Fruit fly (Drosophila melanogaster) whole organism, embryonic: ENCODE measurements around the gene CheA7a.

Experiments used
- CG14965 ChIP-seq: fragments of 200-800 bp; sonication (Bioruptor generic); optimal IDR thresholded peaks from 2 replicates; lab custom pipeline; 2016; ENCODE audit warnings: missing biosample characterization, missing genetic modification characterization, borderline replicate concordance
- CG1603 ChIP-seq: fragments of 200-800 bp; sonication (Bioruptor generic); optimal IDR thresholded peaks from 2 replicates; lab custom pipeline; 2019; ENCODE audit warnings: missing biosample characterization, mild to moderate bottlenecking, missing genetic modification characterization, moderate library complexity
- CG1647 ChIP-seq: fragments of 200-800 bp; sonication (Bioruptor generic); optimal IDR thresholded peaks from 3 replicates; lab custom pipeline; 2016; ENCODE audit warnings: missing biosample characterization, missing genetic modification characterization
- CG16779 ChIP-seq: fragments of 200-800 bp; sonication (Bioruptor generic); IDR thresholded peaks from 2 replicates; pipeline ENCODE4 v1.3.6; 2022; ENCODE audit warnings: missing biosample characterization, missing genetic modification characterization
- CG16813 ChIP-seq: fragments of 200-800 bp; sonication (Bioruptor generic); IDR thresholded peaks from 3 replicates; pipeline ENCODE4 v1.3.6; 2022; ENCODE audit warnings: missing biosample characterization, missing genetic modification characterization; ENCODE audit not compliant: partially characterized antibody
- CG17186 ChIP-seq: fragments of 200-800 bp; sonication (Bioruptor generic); optimal IDR thresholded peaks from 3 replicates; lab custom pipeline; 2017; ENCODE audit warnings: missing biosample characterization, missing genetic modification reagents, missing genetic modification characterization
- CG17385 ChIP-seq: fragments of 200-800 bp; sonication (Bioruptor generic); optimal IDR thresholded peaks from 3 replicates; lab custom pipeline; 2018; ENCODE audit warnings: missing biosample characterization, mild to moderate bottlenecking, missing genetic modification characterization
- CG2202 ChIP-seq: fragments of 200-800 bp; sonication (Bioruptor generic); optimal IDR thresholded peaks from 2 replicates; lab custom pipeline; 2018; ENCODE audit warnings: missing biosample characterization, mild to moderate bottlenecking, missing genetic modification characterization
- CG31224 ChIP-seq: fragments of 200-800 bp; sonication (Bioruptor generic); IDR thresholded peaks from 2 replicates; pipeline ENCODE4 v1.3.6; 2022; ENCODE audit warnings: missing biosample characterization, missing genetic modification characterization
- CG31365 ChIP-seq: fragments of 200-800 bp; sonication (Bioruptor generic); optimal IDR thresholded peaks from 2 replicates; lab custom pipeline; 2018; ENCODE audit warnings: missing biosample characterization, mild to moderate bottlenecking, missing genetic modification characterization
- CG3995 ChIP-seq: fragments of 200-800 bp; sonication (Bioruptor generic); optimal IDR thresholded peaks from 3 replicates; lab custom pipeline; 2016; ENCODE audit warnings: missing biosample characterization, missing genetic modification characterization
- CG4707 ChIP-seq: fragments of 200-800 bp; sonication (Bioruptor generic); optimal IDR thresholded peaks from 2 replicates; lab custom pipeline; 2018; ENCODE audit warnings: missing biosample characterization, mild to moderate bottlenecking, missing genetic modification characterization, moderate library complexity
- CG7271 ChIP-seq: fragments of 200-800 bp; sonication (Bioruptor generic); optimal IDR thresholded peaks from 2 replicates; lab custom pipeline; 2018; ENCODE audit warnings: missing biosample characterization, mild to moderate bottlenecking, missing genetic modification characterization, moderate library complexity
- CG7556 ChIP-seq: fragments of 200-800 bp; sonication (Bioruptor generic); optimal IDR thresholded peaks from 2 replicates; lab custom pipeline; 2017; ENCODE audit warnings: missing biosample characterization, mild to moderate bottlenecking, missing genetic modification characterization
- Dip2 ChIP-seq: fragments of 200-800 bp; sonication (Bioruptor generic); IDR thresholded peaks from 2 replicates; pipeline ENCODE4 v1.3.6; 2022; ENCODE audit warnings: missing biosample characterization, missing genetic modification characterization
- Hr51 ChIP-seq, 2 experiments: fragments of 200-800 bp; sonication (Bioruptor generic); optimal IDR thresholded peaks; 2 replicates in 1 of 2; 3 replicates in 1 of 2; lab custom pipeline; 2016 to 2018; ENCODE audit warnings: missing biosample characterization in 2 of 2, missing genetic modification characterization in 2 of 2, mild to moderate bottlenecking in 1 of 2, moderate library complexity in 1 of 2
- Nf-YB ChIP-seq: fragments of 200-800 bp; sonication (Bioruptor generic); optimal IDR thresholded peaks from 3 replicates; lab custom pipeline; 2019; ENCODE audit warnings: missing biosample characterization, mild to moderate bottlenecking, missing genetic modification characterization, moderate library complexity
- Nf-YC ChIP-seq: fragments of 200-800 bp; optimal IDR thresholded peaks from 3 replicates; lab custom pipeline; 2019; ENCODE audit warnings: missing biosample characterization, mild to moderate bottlenecking, missing genetic modification characterization, moderate library complexity
- Rx ChIP-seq: fragments of 200-800 bp; sonication (Bioruptor generic); IDR thresholded peaks from 2 replicates; pipeline ENCODE4 v1.3.6; 2022; ENCODE audit warnings: missing biosample characterization, missing genetic modification characterization
- Sry-β ChIP-seq: fragments of 200-800 bp; sonication (Bioruptor generic); optimal IDR thresholded peaks from 2 replicates; lab custom pipeline; 2018; ENCODE audit warnings: missing biosample characterization, mild to moderate bottlenecking, missing genetic modification characterization, moderate library complexity
- Sry-δ ChIP-seq: fragments of 200-800 bp; sonication (Bioruptor generic); optimal IDR thresholded peaks from 2 replicates; lab custom pipeline; 2016; ENCODE audit warnings: missing biosample characterization, missing genetic modification characterization
- Trl ChIP-seq, 3 experiments: fragments of >200 bp in 2 of 3; fragments of 200-800 bp in 1 of 3; sonication (Bioruptor generic) in 1 of 3; optimal IDR thresholded peaks; 2 replicates in 1 of 3; 3 replicates in 2 of 3; lab custom pipeline; 2016 to 2017; ENCODE audit warnings: missing biosample characterization in 1 of 3, missing genetic modification characterization in 1 of 3
- ase ChIP-seq: fragments of 200-800 bp; sonication (Bioruptor generic); IDR thresholded peaks from 3 replicates; pipeline ENCODE4 v1.3.6; 2022; ENCODE audit warnings: missing biosample characterization, missing genetic modification characterization
- ato ChIP-seq: fragments of 200-800 bp; sonication (Bioruptor generic); IDR thresholded peaks from 2 replicates; pipeline ENCODE4 v1.3.6; 2022; ENCODE audit warnings: missing biosample characterization, missing genetic modification characterization; ENCODE audit not compliant: partially characterized antibody
- bcd ChIP-seq: fragments of 200-800 bp; sonication (Bioruptor generic); optimal IDR thresholded peaks from 2 replicates; lab custom pipeline; 2017; ENCODE audit warnings: missing biosample characterization, mild to moderate bottlenecking, missing genetic modification characterization
- chif ChIP-seq, 2 experiments: fragments of 200-800 bp; sonication (Bioruptor generic); optimal IDR thresholded peaks; 3 replicates each; lab custom pipeline; 2016; ENCODE audit warnings: missing biosample characterization in 2 of 2, missing genetic modification characterization in 2 of 2
- fd3F ChIP-seq: fragments of 200-800 bp; sonication (Bioruptor generic); optimal IDR thresholded peaks from 2 replicates; lab custom pipeline; 2018; ENCODE audit warnings: missing biosample characterization, mild to moderate bottlenecking, missing genetic modification characterization, moderate library complexity
- gcm2 ChIP-seq: fragments of 200-800 bp; sonication (Bioruptor generic); optimal IDR thresholded peaks from 2 replicates; lab custom pipeline; 2016; ENCODE audit warnings: missing biosample characterization, missing genetic modification characterization
- insv ChIP-seq, 2 experiments: fragments of 200-800 bp; sonication (Bioruptor generic); optimal IDR thresholded peaks; 3 replicates each; lab custom pipeline; 2016 to 2018; ENCODE audit warnings: missing biosample characterization in 2 of 2, missing genetic modification characterization in 2 of 2
- jing ChIP-seq: fragments of 200-800 bp; sonication (Bioruptor generic); optimal IDR thresholded peaks from 2 replicates; lab custom pipeline; 2018; ENCODE audit warnings: missing biosample characterization, mild to moderate bottlenecking, missing genetic modification characterization
- lab ChIP-seq: fragments of 200-800 bp; sonication (Bioruptor generic); optimal IDR thresholded peaks from 3 replicates; lab custom pipeline; 2017; ENCODE audit warnings: missing biosample characterization, missing genetic modification characterization, mild to moderate bottlenecking, moderate library complexity, missing genetic modification reagents
- nerfin-1 ChIP-seq: fragments of 200-800 bp; sonication (Bioruptor generic); optimal IDR thresholded peaks from 3 replicates; lab custom pipeline; 2019; ENCODE audit warnings: missing biosample characterization, mild to moderate bottlenecking, missing genetic modification characterization, moderate library complexity
- seq ChIP-seq: fragments of 200-800 bp; sonication (Bioruptor generic); IDR thresholded peaks from 2 replicates; pipeline ENCODE4 v1.3.6; 2022; ENCODE audit warnings: missing biosample characterization, missing genetic modification characterization
- so ChIP-seq: fragments of 200-800 bp; sonication (Bioruptor generic); IDR thresholded peaks from 3 replicates; pipeline ENCODE4 v1.3.6; 2022; ENCODE audit warnings: missing biosample characterization, missing genetic modification characterization
- twi ChIP-seq: fragments of 200-800 bp; optimal IDR thresholded peaks from 2 replicates; lab custom pipeline; 2019; ENCODE audit warnings: missing biosample characterization, mild to moderate bottlenecking, missing genetic modification characterization, moderate library complexity
- usp ChIP-seq: fragments of >200 bp; optimal IDR thresholded peaks from 2 replicates; lab custom pipeline; 2017; ENCODE audit warnings: missing biosample characterization, missing genetic modification characterization
- wdn ChIP-seq: fragments of 200-800 bp; sonication (Bioruptor generic); IDR thresholded peaks from 2 replicates; pipeline ENCODE4 v1.3.6; 2022; ENCODE audit warnings: missing biosample characterization, missing genetic modification characterization
- zfh1 ChIP-seq: fragments of 200-800 bp; sonication (Bioruptor generic); IDR thresholded peaks from 3 replicates; pipeline ENCODE4 v1.3.6; 2022; ENCODE audit warnings: missing biosample characterization, missing genetic modification characterization

Gene CheA7a

DNA sequence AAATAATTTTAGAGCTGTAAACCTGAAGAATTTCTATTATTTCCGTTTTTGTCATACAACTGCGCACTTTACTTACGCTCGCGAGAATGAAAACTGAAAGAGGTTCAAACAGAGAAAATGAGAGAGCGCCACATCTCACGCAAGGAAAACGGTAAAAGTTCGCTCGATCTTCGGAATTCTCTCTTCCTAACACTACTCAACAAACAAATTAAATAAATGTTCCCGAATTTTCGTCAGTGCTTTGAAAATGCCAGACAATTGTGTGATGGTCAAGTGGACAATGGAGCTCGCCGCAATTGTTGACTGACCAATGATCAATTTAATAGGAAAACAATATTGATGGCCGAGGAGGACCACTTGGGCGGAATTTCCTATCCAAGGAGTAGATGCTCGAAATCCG, 27.8 kb downstream of the CheA7a start, which contains the start of gene CG1677:
Gene CG1677, minus strand, starts transcription at position 101 of the 400 bp plus-strand sequence.
- no peak for TF ChIP-seq Sry-β (GFP tag; lab: Kevin White, UChicago)
- TF ChIP-seq Rx (GFP tag; lab: Robert Waterston, UW): no peak
- TF ChIP-seq CG31365 (tag; lab: Kevin White, UChicago): no peak
- no peak for TF ChIP-seq CG7271 (tag; lab: Kevin White, UChicago)
- no peak for TF ChIP-seq wdn (GFP tag; lab: Robert Waterston, UW)
- no peak for TF ChIP-seq twi (tag; lab: Kevin White, UChicago)
- TF ChIP-seq usp (GFP tag; lab: Kevin White, UChicago): no peak
- TF ChIP-seq jing (GFP tag; lab: Kevin White, UChicago): no peak
- no peak for TF ChIP-seq Trl (optimal IDR thresholded peaks at IDR 0.05; lab: Kevin White, UChicago)
- no peak for TF ChIP-seq Trl (GFP tag; optimal IDR thresholded peaks at IDR 0.05; lab: Kevin White, UChicago)
- TF ChIP-seq Hr51 (GFP tag; optimal IDR thresholded peaks at IDR 0.05; lab: Kevin White, UChicago): no peak
- TF ChIP-seq Sry-δ: no peak
- TF ChIP-seq CG2202 (tag; lab: Kevin White, UChicago): no peak
- TF ChIP-seq seq (GFP tag; lab: Robert Waterston, UW): no peak
- no peak for TF ChIP-seq CG4707 (GFP tag; lab: Kevin White, UChicago)
- TF ChIP-seq Dip2 (GFP tag; lab: Robert Waterston, UW): no peak
- TF ChIP-seq CG16779 (GFP tag; lab: Robert Waterston, UW): no peak
- TF ChIP-seq zfh1 (GFP tag; lab: Robert Waterston, UW): no peak
- no peak for TF ChIP-seq insv (GFP tag; optimal IDR thresholded peaks at IDR 0.05; lab: Kevin White, UChicago)
- TF ChIP-seq, all 482 proteins: peak for 0

DNA sequence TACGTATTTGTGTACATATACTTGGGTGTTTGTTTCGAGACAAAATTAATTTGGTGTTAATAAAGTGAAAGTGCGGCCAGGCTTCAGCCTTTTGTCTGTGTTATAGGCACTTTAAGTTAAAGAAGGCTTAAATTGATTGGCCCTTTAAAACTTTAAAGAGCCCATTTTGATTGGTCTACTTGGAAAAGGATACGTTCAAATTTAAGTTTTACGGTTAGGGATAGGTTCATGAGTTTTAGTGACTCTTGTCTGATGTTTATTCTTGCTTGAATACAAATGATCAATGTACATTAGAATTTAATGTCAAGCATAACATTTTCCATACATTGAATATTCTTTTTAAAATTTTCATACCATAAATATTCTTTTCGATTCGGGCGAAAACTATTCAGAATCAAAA, 29.0 kb downstream of the CheA7a start, which contains the start of gene CG32727:
Gene CG32727, plus strand, starts transcription at position 301 of the 400 bp plus-strand sequence.
- TF ChIP-seq CG3995 (GFP tag; lab: Kevin White, UChicago): no peak
- TF ChIP-seq nerfin-1: no peak
- TF ChIP-seq CG16813: no peak
- no peak for TF ChIP-seq ase (GFP tag; lab: Robert Waterston, UW)
- no peak for TF ChIP-seq Nf-YB (GFP tag; lab: Kevin White, UChicago)
- TF ChIP-seq CG7556: no peak
- TF ChIP-seq CG1647 (GFP tag; lab: Kevin White, UChicago): no peak
- TF ChIP-seq bcd: no peak
- TF ChIP-seq fd3F (GFP tag; lab: Kevin White, UChicago): no peak
- TF ChIP-seq CG31224: no peak
- TF ChIP-seq CG14965 (GFP tag; lab: Kevin White, UChicago): no peak
- TF ChIP-seq gcm2 (GFP tag; lab: Kevin White, UChicago): no peak
- no peak for TF ChIP-seq CG1603 (tag; lab: Kevin White, UChicago)
- no peak for TF ChIP-seq chif (GFP tag; optimal IDR thresholded peaks at IDR 0.05; lab: Kevin White, UChicago)
- TF ChIP-seq so (GFP tag; lab: Robert Waterston, UW): no peak
- no peak for TF ChIP-seq Nf-YC (tag; lab: Kevin White, UChicago)
- no peak for TF ChIP-seq lab (GFP tag; lab: Kevin White, UChicago)
- no peak for TF ChIP-seq ato (GFP tag; lab: Robert Waterston, UW)
- TF ChIP-seq CG17385 (GFP tag; lab: Kevin White, UChicago): no peak
- no peak for TF ChIP-seq CG17186 (GFP tag; lab: Kevin White, UChicago)
